Worm (Caenorhabditis elegans): Measurements from ENCODE around the gene sars-2.
A peak's percentile ranks its signal among the peaks of the same experiment; 100 is the strongest.

- peak; percentile 89 for TF ChIP-seq nfya-1 (tag; optimal IDR thresholded peaks at IDR 0.05; ENCODE audit: insufficient read depth)
- peak; percentile 92 for TF ChIP-seq R02D3.7 (tag; optimal IDR thresholded peaks at IDR 0.05)
- TF ChIP-seq fos-1 (tag; optimal IDR thresholded peaks at IDR 0.05) = peak; percentile 39
- no peak for TF ChIP-seq ama-1 (optimal IDR thresholded peaks at IDR 0.05)
- TF ChIP-seq mdl-1 (tag; optimal IDR thresholded peaks at IDR 0.05) = no peak
- no peak for TF ChIP-seq fkh-2 (tag; optimal IDR thresholded peaks at IDR 0.05)
- TF ChIP-seq nhr-76 (tag; optimal IDR thresholded peaks at IDR 0.05) = no peak
- TF ChIP-seq fkh-10 (GFP tag; optimal IDR thresholded peaks at IDR 0.05) = no peak
- TF ChIP-seq unc-62 (GFP tag; optimal IDR thresholded peaks at IDR 0.05) = peak; percentile 36
- TF ChIP-seq nhr-237 (tag; optimal IDR thresholded peaks at IDR 0.05) = no peak
- TF ChIP-seq snpc-4 (tag; optimal IDR thresholded peaks at IDR 0.05) = peak; percentile 86
Measured at ce11 chrIV:4390438-4390894, 33.0 kb downstream of the sars-2 start, which contains the start of the genes rpl-7A and set-21.

Measured in whole organism, L3 larva.